Worm (Caenorhabditis elegans) whole organism, early embryonic: ENCODE data around the gene msp-55.

Experiments
- B0310.2 ChIP-seq: sonication (generic microtip); optimal IDR thresholded peaks from 2 replicates; lab custom pipeline; 2016; ENCODE audit warnings: mild to moderate bottlenecking, missing genetic modification characterization, missing compliant biosample characterization
- F13C5.2 ChIP-seq: sonication (generic microtip); optimal IDR thresholded peaks from 2 replicates; lab custom pipeline; 2017; ENCODE audit warnings: mild to moderate bottlenecking, missing genetic modification characterization, inconsistent platforms, missing compliant biosample characterization
- ama-1 ChIP-seq: fragments of 150-350 bp; optimal IDR thresholded peaks from 2 replicates; lab custom pipeline; 2014
- ceh-13 ChIP-seq: fragments of 200-800 bp; sonication (Bioruptor generic); optimal IDR thresholded peaks from 2 replicates; lab custom pipeline; 2018; ENCODE audit warnings: mild to moderate bottlenecking, missing genetic modification characterization, missing compliant biosample characterization
- ets-7 ChIP-seq: sonication (generic microtip); optimal IDR thresholded peaks from 2 replicates; lab custom pipeline; 2016; ENCODE audit warnings: missing genotype, missing genetic modification characterization, missing compliant biosample characterization
- flt-1 ChIP-seq: fragments of 200-800 bp; sonication (Bioruptor generic); IDR thresholded peaks from 2 replicates; pipeline ENCODE4 v1.3.6; 2022; ENCODE audit warnings: missing genetic modification characterization, missing compliant biosample characterization
- hmg-4 ChIP-seq: fragments of 200-800 bp; sonication (Bioruptor generic); optimal IDR thresholded peaks from 2 replicates; lab custom pipeline; 2018; ENCODE audit warnings: mild to moderate bottlenecking, missing genetic modification characterization, missing compliant biosample characterization
- hnd-1 ChIP-seq: sonication (generic microtip); optimal IDR thresholded peaks from 2 replicates; lab custom pipeline; 2016; ENCODE audit warnings: missing genetic modification characterization, missing compliant biosample characterization
- scrt-1 ChIP-seq: fragments of 200-800 bp; sonication (Bioruptor generic); IDR thresholded peaks from 2 replicates; pipeline ENCODE4 v1.3.6; 2022; ENCODE audit warnings: missing genetic modification characterization, missing compliant biosample characterization
- sea-1 ChIP-seq: fragments of 200-800 bp; sonication (Bioruptor generic); conservative IDR thresholded peaks from 2 replicates; pipeline ENCODE4 v1.3.6; 2022; ENCODE audit warnings: missing genetic modification characterization, missing compliant biosample characterization

ce11 chrIV:5076607-5077006 is 20.8 kb upstream of the msp-55 start:
- TF ChIP-seq ets-7 (tag; lab: Kevin White, UChicago) (no peak), ama-1 (lab: Kevin White, UChicago) (no peak), F13C5.2 (tag; lab: Kevin White, UChicago) (no peak), scrt-1 (GFP tag; lab: Robert Waterston, UW) (no peak), flt-1 (GFP tag; lab: Robert Waterston, UW) (no peak), B0310.2 (tag; lab: Kevin White, UChicago) (no peak), ceh-13 (no peak), hmg-4 (GFP tag; lab: Kevin White, UChicago) (no peak), sea-1 (GFP tag; lab: Robert Waterston, UW) (no peak), hnd-1 (no peak)
